Fruit fly (Drosophila melanogaster): ENCODE measurements around the gene snk.

Gene snk

dm6 chr3R:12995047-12995446, 47.5 kb downstream of the snk start, which contains the start of gene yellow-f2:
Gene yellow-f2 (minus strand): TSS chr3R:12995147.
- no peak for TF ChIP-seq topi (GFP tag; optimal IDR thresholded peaks at IDR 0.05)
- TF ChIP-seq Sox102F (GFP tag; optimal IDR thresholded peaks at IDR 0.05), result no peak
- no peak for TF ChIP-seq CG1621 (tag; optimal IDR thresholded peaks at IDR 0.05)
- TF ChIP-seq CG11762 (GFP tag; optimal IDR thresholded peaks at IDR 0.05; ENCODE audit: insufficient read depth), result no peak
- TF ChIP-seq Smox (GFP tag; optimal IDR thresholded peaks at IDR 0.05), result no peak
- no peak for TF ChIP-seq CG4318 (GFP tag; optimal IDR thresholded peaks at IDR 0.05)
- TF ChIP-seq svp (GFP tag), result no peak
- no peak for TF ChIP-seq CG6792 (GFP tag; optimal IDR thresholded peaks at IDR 0.05)
- no peak for TF ChIP-seq CG8119 (GFP tag; IDR thresholded peaks at IDR 0.05)
- TF ChIP-seq lz (GFP tag; optimal IDR thresholded peaks at IDR 0.05), result no peak
- TF ChIP-seq esn (GFP tag; optimal IDR thresholded peaks at IDR 0.05), result no peak
- no peak for TF ChIP-seq Sox14 (GFP tag; optimal IDR thresholded peaks at IDR 0.05)
- TF ChIP-seq salr (GFP tag; optimal IDR thresholded peaks at IDR 0.05), result no peak
- no peak for TF ChIP-seq CG15336 (GFP tag; IDR thresholded peaks at IDR 0.05)
- no peak for TF ChIP-seq fd59A (GFP tag; optimal IDR thresholded peaks at IDR 0.05)
- no peak for TF ChIP-seq vri (GFP tag; optimal IDR thresholded peaks at IDR 0.05)

- no peak for TF ChIP-seq CG8632 (GFP tag; optimal IDR thresholded peaks at IDR 0.05)
- TF ChIP-seq salr (GFP tag; optimal IDR thresholded peaks at IDR 0.05), result no peak
- TF ChIP-seq CG7368 (GFP tag; optimal IDR thresholded peaks at IDR 0.05), result no peak
- no peak for TF ChIP-seq Eip78C (GFP tag)
- TF ChIP-seq spab (GFP tag; optimal IDR thresholded peaks at IDR 0.05), result no peak
- peak; percentile 98 for TF ChIP-seq svp (GFP tag)
- TF ChIP-seq CG11294 (GFP tag; IDR thresholded peaks at IDR 0.05), result no peak
Observed at dm6 chr3R:12993018-12993417, 49.6 kb downstream of the snk start, which contains the start of gene yellow-f. Gene yellow-f (minus strand): TSS chr3R:12993201.
